Fruit fly (Drosophila melanogaster): ENCODE results near the gene Traf4.

- TF ChIP-seq Eip93F (GFP tag; optimal IDR thresholded peaks at IDR 0.05) (no peak), Hr39 (GFP tag; optimal IDR thresholded peaks at IDR 0.05) (no peak), Gug (GFP tag; IDR thresholded peaks at IDR 0.05) (no peak), Ets21C (GFP tag; optimal IDR thresholded peaks at IDR 0.05) (no peak), fd85E (GFP tag; optimal IDR thresholded peaks at IDR 0.05) (no peak), Sox14 (GFP tag; optimal IDR thresholded peaks at IDR 0.05) (no peak), Hr38 (GFP tag; optimal IDR thresholded peaks at IDR 0.05) (no peak), fkh (GFP tag; optimal IDR thresholded peaks at IDR 0.05) (no peak), CG6854 (GFP tag; optimal IDR thresholded peaks at IDR 0.05) (no peak), CG10631 (GFP tag; optimal IDR thresholded peaks at IDR 0.05) (no peak), CG6276 (GFP tag; optimal IDR thresholded peaks at IDR 0.05) (no peak), CG8119 (GFP tag; IDR thresholded peaks at IDR 0.05) (no peak), pdm3 (GFP tag; optimal IDR thresholded peaks at IDR 0.05) (no peak), svp (GFP tag) (no peak)
Measured at dm6 chr2L:4349677-4350076, 12.0 kb upstream of the Traf4 start.
